Worm (Caenorhabditis elegans) whole organism, L2 larva: Measurements from ENCODE around the gene fbxb-45.
"Not testable (repeated sequence)": the region's sequence is repeated elsewhere in the genome, so short reads cannot be mapped to it uniquely, and the experiment has no call there.

ENCODE experiments used
- C34F6.9 ChIP-seq: fragments of 150-350 bp; optimal IDR thresholded peaks from 2 replicates; lab custom pipeline; 2014; ENCODE audit warnings: missing biosample characterization, missing genetic modification characterization
- R02D3.7 ChIP-seq: fragments of 150-350 bp; optimal IDR thresholded peaks from 2 replicates; lab custom pipeline; 2014; ENCODE audit warnings: missing biosample characterization, missing genetic modification characterization
- Y55F3AM.14 ChIP-seq: fragments of 200-800 bp; sonication (Bioruptor generic); optimal IDR thresholded peaks from 2 replicates; lab custom pipeline; 2018; ENCODE audit warnings: mild to moderate bottlenecking, missing genetic modification characterization, missing compliant biosample characterization
- ZK546.5 ChIP-seq: sonication (generic microtip); optimal IDR thresholded peaks from 2 replicates; lab custom pipeline; 2017; ENCODE audit warnings: missing biosample characterization, missing genetic modification characterization
- alr-1 ChIP-seq: fragments of 150-350 bp; optimal IDR thresholded peaks from 2 replicates; lab custom pipeline; 2014; ENCODE audit warnings: missing biosample characterization, missing genetic modification characterization
- aly-2 ChIP-seq: fragments of 150-350 bp; optimal IDR thresholded peaks from 2 replicates; lab custom pipeline; 2014; ENCODE audit warnings: missing biosample characterization, missing genetic modification characterization
- ama-1 ChIP-seq: fragments of 150-350 bp; optimal IDR thresholded peaks from 2 replicates; lab custom pipeline; 2018; ENCODE audit warnings: inconsistent platforms
- egl-27 ChIP-seq: sonication (generic microtip); optimal IDR thresholded peaks from 3 replicates; lab custom pipeline; 2017; ENCODE audit warnings: missing biosample characterization, missing genetic modification reagents, missing genetic modification characterization
- elt-1 ChIP-seq: fragments of 150-350 bp; optimal IDR thresholded peaks from 2 replicates; lab custom pipeline; 2014; ENCODE audit warnings: missing biosample characterization, missing genetic modification characterization
- elt-3 ChIP-seq: sonication (generic microtip); optimal IDR thresholded peaks from 2 replicates; lab custom pipeline; 2017; ENCODE audit warnings: missing biosample characterization, missing genetic modification characterization
- fos-1 ChIP-seq: fragments of 150-350 bp; optimal IDR thresholded peaks from 2 replicates; lab custom pipeline; 2014; ENCODE audit warnings: missing biosample characterization, missing genetic modification characterization
- gmeb-1 ChIP-seq: fragments of 150-350 bp; optimal IDR thresholded peaks from 2 replicates; lab custom pipeline; 2014; ENCODE audit warnings: missing biosample characterization, missing genetic modification characterization
- lin-11 ChIP-seq: fragments of 150-350 bp; sonication (generic microtip); optimal IDR thresholded peaks from 2 replicates; lab custom pipeline; 2014; ENCODE audit warnings: missing biosample characterization, missing genetic modification characterization, inconsistent platforms, mixed read lengths
- lin-13 ChIP-seq: fragments of 150-350 bp; optimal IDR thresholded peaks from 2 replicates; lab custom pipeline; 2014; ENCODE audit warnings: missing biosample characterization, missing genetic modification reagents, missing genetic modification characterization
- mab-5 ChIP-seq: fragments of 150-350 bp; optimal IDR thresholded peaks from 2 replicates; lab custom pipeline; 2014; ENCODE audit warnings: missing biosample characterization, missing genetic modification characterization
- mbf-1 ChIP-seq: sonication (generic microtip); optimal IDR thresholded peaks from 2 replicates; lab custom pipeline; 2017; ENCODE audit warnings: missing biosample characterization, missing genetic modification characterization
- nhr-11 ChIP-seq: fragments of 150-350 bp; optimal IDR thresholded peaks from 2 replicates; lab custom pipeline; 2014; ENCODE audit warnings: missing biosample characterization, missing genetic modification characterization
- nhr-12 ChIP-seq: fragments of 150-350 bp; optimal IDR thresholded peaks from 2 replicates; lab custom pipeline; 2014; ENCODE audit warnings: missing biosample characterization, missing genetic modification characterization
- nhr-129 ChIP-seq: fragments of 150-350 bp; optimal IDR thresholded peaks from 2 replicates; lab custom pipeline; 2014; ENCODE audit warnings: missing biosample characterization, missing genetic modification characterization
- nhr-21 ChIP-seq: fragments of 150-350 bp; optimal IDR thresholded peaks from 2 replicates; lab custom pipeline; 2014; ENCODE audit warnings: missing biosample characterization, missing genetic modification characterization
- nhr-23 ChIP-seq: fragments of 150-350 bp; optimal IDR thresholded peaks from 2 replicates; lab custom pipeline; 2014; ENCODE audit warnings: missing biosample characterization, missing genetic modification reagents, missing genetic modification characterization
- nhr-237 ChIP-seq: fragments of 150-350 bp; optimal IDR thresholded peaks from 2 replicates; lab custom pipeline; 2014; ENCODE audit warnings: missing biosample characterization, missing genetic modification characterization
- nhr-25 ChIP-seq: fragments of 150-350 bp; sonication (generic microtip); optimal IDR thresholded peaks from 3 replicates; lab custom pipeline; 2014; ENCODE audit warnings: missing biosample characterization, missing genetic modification characterization
- nhr-6 ChIP-seq: fragments of 150-350 bp; optimal IDR thresholded peaks from 2 replicates; lab custom pipeline; 2014; ENCODE audit warnings: missing biosample characterization, missing genetic modification characterization
- peb-1 ChIP-seq: fragments of 150-350 bp; optimal IDR thresholded peaks from 2 replicates; lab custom pipeline; 2014; ENCODE audit warnings: missing biosample characterization, missing genetic modification characterization
- skn-1 ChIP-seq: sonication (generic microtip); optimal IDR thresholded peaks from 2 replicates; lab custom pipeline; 2017; ENCODE audit warnings: missing biosample characterization, missing genetic modification characterization
- sma-3 ChIP-seq: sonication (generic microtip); optimal IDR thresholded peaks from 2 replicates; lab custom pipeline; 2016; ENCODE audit warnings: missing genetic modification reagents, missing genetic modification characterization, missing compliant biosample characterization
- sma-9 ChIP-seq, 2 experiments: fragments of 150-350 bp in 1 of 2; sonication (generic microtip) in 1 of 2; optimal IDR thresholded peaks; 2 replicates each; lab custom pipeline; 2014 to 2016; ENCODE audit warnings: missing genetic modification characterization in 2 of 2, mild to moderate bottlenecking in 1 of 2, missing biosample characterization in 1 of 2, missing compliant biosample characterization in 1 of 2, missing genetic modification reagents in 1 of 2, moderate library complexity in 1 of 2
- snpc-4 ChIP-seq: fragments of 150-350 bp; optimal IDR thresholded peaks from 2 replicates; lab custom pipeline; 2014; ENCODE audit warnings: missing biosample characterization, missing genetic modification characterization
- unc-55 ChIP-seq: fragments of 150-350 bp; sonication (generic microtip); optimal IDR thresholded peaks from 3 replicates; lab custom pipeline; 2014; ENCODE audit warnings: missing biosample characterization, missing genetic modification reagents, missing genetic modification characterization
- zag-1 ChIP-seq: fragments of 150-350 bp; optimal IDR thresholded peaks from 2 replicates; lab custom pipeline; 2014; ENCODE audit warnings: missing biosample characterization, missing genetic modification characterization
- ztf-1 ChIP-seq: fragments of 200-800 bp; sonication (Bioruptor generic); conservative IDR thresholded peaks from 2 replicates; pipeline ENCODE4 v1.3.6; 2022; ENCODE audit warnings: missing genetic modification characterization, missing compliant biosample characterization
- ztf-11 ChIP-seq: sonication (generic microtip); optimal IDR thresholded peaks from 2 replicates; lab custom pipeline; 2017; ENCODE audit warnings: missing biosample characterization, missing genetic modification characterization
- ztf-4 ChIP-seq: fragments of 150-350 bp; optimal IDR thresholded peaks from 2 replicates; lab custom pipeline; 2014; ENCODE audit warnings: missing biosample characterization, missing genetic modification characterization

Gene fbxb-45

DNA sequence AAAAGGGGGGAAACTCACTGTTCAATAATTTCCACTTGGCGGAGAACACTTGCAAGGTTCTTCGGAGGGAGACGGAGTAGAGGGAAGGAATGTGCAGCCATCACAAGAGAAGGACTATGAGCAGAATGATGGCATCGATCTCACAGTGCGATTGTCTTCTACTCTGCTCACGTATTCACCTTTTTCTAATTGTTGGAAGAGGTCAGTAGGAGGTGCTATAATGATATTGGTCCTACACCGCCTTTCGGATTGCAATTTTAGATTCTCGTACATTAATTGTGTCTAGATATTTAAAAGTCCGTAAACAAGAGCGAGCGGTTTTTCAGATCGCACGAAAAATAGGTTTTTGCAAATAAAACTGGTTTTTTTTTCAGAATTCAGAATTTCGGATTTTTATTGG, 3.4 kb downstream of the fbxb-45 start, which contains the start of gene fbxb-39:
TSS of gene fbxb-39 (minus strand) at position 101 of the 400 bp plus-strand sequence.
- TF ChIP-seq nhr-25 (tag; lab: Kevin White, UChicago) (no peak), R02D3.7 (tag; lab: Kevin White, UChicago) (no peak), nhr-21 (tag; lab: Kevin White, UChicago) (no peak), elt-1 (tag; lab: Kevin White, UChicago) (no peak), ZK546.5 (tag; lab: Kevin White, UChicago) (no peak), peb-1 (tag; lab: Kevin White, UChicago) (no peak), sma-9 (GFP tag; optimal IDR thresholded peaks at IDR 0.05; lab: Kevin White, UChicago) (no peak), sma-9 (tag; optimal IDR thresholded peaks at IDR 0.05; lab: Kevin White, UChicago) (no peak), gmeb-1 (tag; lab: Kevin White, UChicago) (no peak), lin-13 (GFP tag; lab: Kevin White, UChicago) (no peak), unc-55 (GFP tag; lab: Kevin White, UChicago) (no peak), alr-1 (tag; lab: Kevin White, UChicago) (no peak), egl-27 (tag; lab: Kevin White, UChicago) (no peak), nhr-12 (tag; lab: Kevin White, UChicago) (no peak), mab-5 (tag; lab: Kevin White, UChicago) (no peak), nhr-237 (no peak), sma-3 (no peak), aly-2 (tag; lab: Kevin White, UChicago) (no peak), nhr-11 (tag; lab: Kevin White, UChicago) (no peak), ama-1 (lab: Kevin White, UChicago) (no peak)

DNA sequence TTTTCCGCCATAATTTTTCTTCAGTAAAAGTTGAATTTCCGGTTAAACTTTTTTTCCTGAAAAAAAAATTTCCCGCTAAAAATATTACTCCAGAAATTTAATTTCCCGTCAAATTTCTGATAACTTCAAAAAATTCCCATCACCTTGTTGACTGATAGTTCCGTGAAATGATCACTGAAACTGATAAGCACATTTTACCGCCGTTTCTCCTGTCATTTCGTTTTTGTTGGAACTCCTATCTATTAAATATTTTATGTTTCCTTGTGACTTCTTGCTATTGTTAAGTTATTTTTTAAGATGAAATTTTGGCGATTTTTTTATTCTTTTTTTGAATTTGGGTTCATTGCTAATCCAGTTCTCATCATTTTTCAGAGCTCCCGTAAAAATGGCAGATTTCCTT, 15.2 kb downstream of the fbxb-45 start, which contains the start of gene math-34:
TSS of gene math-34 (plus strand) at position 371 of the 400 bp plus-strand sequence.
- TF ChIP-seq lin-11 (tag; lab: Kevin White, UChicago) (no peak), fos-1 (peak; percentile 23), elt-3 (tag; lab: Kevin White, UChicago) (no peak)

DNA sequence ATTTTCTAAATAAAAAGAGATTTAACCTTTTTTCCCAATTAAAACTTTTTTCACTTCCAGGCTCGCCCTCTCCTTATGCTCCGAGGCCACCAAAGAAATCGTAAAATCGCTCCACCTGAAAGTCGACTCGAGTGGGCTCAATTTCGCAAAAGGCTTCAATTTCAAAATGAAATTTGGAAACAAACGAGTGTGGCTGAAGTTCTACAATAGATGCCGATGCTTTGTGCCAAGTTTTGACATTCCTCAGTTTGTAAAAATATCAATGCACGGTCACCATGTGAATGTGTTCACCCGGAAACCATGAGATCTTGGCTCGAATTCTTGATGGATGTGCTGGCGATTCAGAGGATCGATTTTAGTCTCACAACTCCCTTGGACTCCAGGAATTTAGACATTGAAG, 17.2 kb downstream of the fbxb-45 start, which contains the start of gene M01D1.12:
TSS of gene M01D1.12 (plus strand) at position 301 of the 400 bp plus-strand sequence.
- TF ChIP-seq unc-55 (GFP tag; lab: Kevin White, UChicago), result no peak
- TF ChIP-seq ztf-11 (tag; lab: Kevin White, UChicago), result no peak
- TF ChIP-seq, all 48 proteins: peak for 0

DNA sequence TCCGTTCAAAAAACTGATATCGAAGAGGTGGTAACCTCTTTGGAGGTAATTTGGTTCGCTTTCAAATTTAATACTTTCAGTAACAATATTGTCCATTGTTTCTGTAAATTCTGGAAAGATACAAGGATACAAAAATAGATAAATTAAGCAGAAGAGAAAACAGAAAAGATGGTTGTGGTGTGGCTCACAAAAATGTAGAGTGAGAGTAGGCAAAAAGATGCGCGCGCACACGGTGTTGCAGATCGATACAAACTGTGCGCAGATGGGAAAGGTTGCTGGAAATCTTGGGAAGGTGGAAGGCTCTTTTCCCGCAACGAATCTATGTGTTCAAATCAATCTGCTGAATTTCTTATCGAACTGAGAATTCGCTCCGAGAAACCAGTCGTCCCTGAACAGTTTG, 19.1 kb downstream of the fbxb-45 start, which contains the start of gene btb-11:
TSS of gene btb-11 (minus strand) at position 101 of the 400 bp plus-strand sequence.
- not testable (repeated sequence) for TF ChIP-seq skn-1 (tag; lab: Kevin White, UChicago); lin-13 (GFP tag; lab: Kevin White, UChicago); C34F6.9

DNA sequence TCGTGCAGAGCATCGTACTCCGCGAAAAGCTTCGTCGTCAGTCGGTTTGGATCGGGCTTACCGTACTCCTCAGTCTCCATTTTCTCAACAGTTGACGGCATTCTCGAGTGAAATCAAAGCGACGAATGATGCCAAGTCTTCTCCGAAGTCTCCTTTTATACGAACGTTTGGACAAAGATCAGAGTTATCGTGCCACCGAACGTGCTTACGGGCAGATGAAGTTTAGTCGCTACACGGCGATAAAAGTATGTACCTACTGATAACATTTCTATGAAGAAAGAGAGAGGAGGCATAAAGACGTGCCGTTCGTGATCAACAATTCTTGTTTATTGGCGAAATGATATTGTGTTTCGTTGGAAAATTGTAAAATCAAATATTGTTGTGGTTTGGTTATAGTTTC, 37.5 kb downstream of the fbxb-45 start, which contains the start of gene F45D11.14:
TSS of gene F45D11.14 (minus strand) at position 101 of the 400 bp plus-strand sequence.
- TF ChIP-seq mbf-1 (tag; lab: Kevin White, UChicago); ztf-1 (GFP tag; lab: Robert Waterston, UW); egl-27 (tag; lab: Kevin White, UChicago): not testable (repeated sequence)

- TF ChIP-seq ztf-4 (no peak), elt-1 (tag; lab: Kevin White, UChicago) (no peak), nhr-6 (tag; lab: Kevin White, UChicago) (no peak), elt-3 (tag; lab: Kevin White, UChicago) (no peak), C34F6.9 (no peak), lin-11 (tag; lab: Kevin White, UChicago) (no peak), fos-1 (no peak), nhr-129 (tag; lab: Kevin White, UChicago) (no peak), nhr-11 (tag; lab: Kevin White, UChicago) (no peak), Y55F3AM.14 (GFP tag; lab: Kevin White, UChicago) (no peak), zag-1 (tag; lab: Kevin White, UChicago) (no peak), nhr-12 (tag; lab: Kevin White, UChicago) (no peak), snpc-4 (tag; lab: Kevin White, UChicago) (no peak), mbf-1 (tag; lab: Kevin White, UChicago) (no peak), egl-27 (tag; lab: Kevin White, UChicago) (no peak), nhr-23 (tag; lab: Kevin White, UChicago) (no peak), ztf-1 (GFP tag; lab: Robert Waterston, UW) (no peak), lin-13 (GFP tag; lab: Kevin White, UChicago) (no peak)
Observed at ce11 chrII:1001351-1001750, 42.5 kb downstream of the fbxb-45 start, which contains the start of the genes fbxb-30 and F45D11.5. Gene fbxb-30 (minus strand): TSS chrII:1001451. Gene F45D11.5 (plus strand): TSS chrII:1001702.
